Fruit fly (Drosophila melanogaster) whole organism: Measurements from ENCODE around the gene tplus3a.

Experiments used
- Dll ChIP-seq: fragments of >200 bp; optimal IDR thresholded peaks from 2 replicates; lab custom pipeline; 2017
- EcR ChIP-seq, 2 experiments: fragments of >200 bp; optimal IDR thresholded peaks; 2 replicates each; lab custom pipeline; 2017; ENCODE audit warnings: missing biosample characterization in 2 of 2, missing genetic modification characterization in 2 of 2, missing genetic modification reagents in 2 of 2
- pan ChIP-seq: fragments of >200 bp; optimal IDR thresholded peaks from 2 replicates; lab custom pipeline; 2017
- usp ChIP-seq: fragments of >200 bp; optimal IDR thresholded peaks from 2 replicates; lab custom pipeline; 2017; ENCODE audit warnings: missing biosample characterization, missing genetic modification characterization, mixed read lengths

DNA sequence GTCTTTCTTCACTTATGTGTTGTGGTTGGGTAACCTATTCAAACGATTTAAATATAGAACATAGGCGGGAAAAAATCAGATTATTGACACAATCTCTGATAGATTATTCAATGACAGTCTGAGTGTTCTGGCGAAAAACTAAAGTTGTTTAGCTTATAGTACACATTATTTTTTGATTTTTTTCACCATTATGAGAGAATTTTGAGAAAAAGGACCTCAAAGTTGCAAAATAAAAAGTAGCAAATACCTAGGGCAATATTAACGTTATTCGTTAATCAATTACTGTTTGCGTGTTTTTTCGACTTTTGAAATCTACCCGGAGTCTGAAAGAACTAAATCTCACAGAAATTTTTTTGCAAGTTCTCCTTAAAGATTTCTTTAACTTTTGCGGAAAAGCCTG, 16.7 kb upstream of the tplus3a start, which contains the start of gene CG34173:
- TF ChIP-seq pan (no peak), Dll (lab: Kevin White, UChicago) (no peak), usp (GFP tag; lab: Kevin White, UChicago) (no peak), EcR (GFP tag; optimal IDR thresholded peaks at IDR 0.05; lab: Kevin White, UChicago) (no peak)
